Fruit fly (Drosophila melanogaster): Measurements from ENCODE around the gene CG11069.

- TF ChIP-seq CG43689 (GFP tag; IDR thresholded peaks at IDR 0.05) (no peak), tx (GFP tag; optimal IDR thresholded peaks at IDR 0.05) (no peak), CG12659 (GFP tag; optimal IDR thresholded peaks at IDR 0.05) (no peak), zf30C (GFP tag; optimal IDR thresholded peaks at IDR 0.05) (no peak), cas (GFP tag; IDR thresholded peaks at IDR 0.05) (no peak)
These were observed 32.5 kb upstream of the CG11069 start, which contains the start of gene CG13640 for dm6 chr3R:24862065-24862464.
